Fruit fly (Drosophila melanogaster) whole organism, embryonic: ENCODE measurements around the gene sunz.
A peak's percentile ranks its signal among the peaks of the same experiment; 100 is the strongest.

ENCODE experiments used
- Aef1 ChIP-seq: fragments of 200-800 bp; sonication (Bioruptor generic); IDR thresholded peaks from 3 replicates; pipeline ENCODE4 v1.3.6; 2022; ENCODE audit warnings: missing biosample characterization, missing genetic modification characterization
- Antp ChIP-seq: fragments of 200-800 bp; sonication (Bioruptor generic); optimal IDR thresholded peaks from 3 replicates; lab custom pipeline; 2016; ENCODE audit warnings: missing biosample characterization, missing genetic modification characterization
- CG10147 ChIP-seq: fragments of 200-800 bp; sonication (Bioruptor generic); optimal IDR thresholded peaks from 2 replicates; lab custom pipeline; 2019; ENCODE audit warnings: missing biosample characterization, mild to moderate bottlenecking, missing genetic modification characterization, moderate library complexity
- CG10366 ChIP-seq: fragments of 200-800 bp; sonication (Bioruptor generic); IDR thresholded peaks from 2 replicates; pipeline ENCODE4 v1.3.6; 2022; ENCODE audit warnings: missing biosample characterization, missing genetic modification characterization
- CG10959 ChIP-seq: fragments of 200-800 bp; sonication (Bioruptor generic); IDR thresholded peaks from 2 replicates; pipeline ENCODE4 v1.3.6; 2022; ENCODE audit warnings: missing biosample characterization, missing genetic modification characterization
- CG12299 ChIP-seq: fragments of 200-800 bp; sonication (Bioruptor generic); optimal IDR thresholded peaks from 2 replicates; lab custom pipeline; 2018; ENCODE audit warnings: missing biosample characterization, mild to moderate bottlenecking, missing genetic modification characterization
- CG12391 ChIP-seq: fragments of 200-800 bp; sonication (Bioruptor generic); optimal IDR thresholded peaks from 3 replicates; lab custom pipeline; 2018; ENCODE audit warnings: missing biosample characterization, mild to moderate bottlenecking, missing genetic modification characterization, moderate library complexity
- CG12942 ChIP-seq: fragments of 200-800 bp; sonication (Bioruptor generic); optimal IDR thresholded peaks from 3 replicates; lab custom pipeline; 2016; ENCODE audit warnings: missing biosample characterization, missing genetic modification characterization
- CG15269 ChIP-seq: fragments of 200-800 bp; sonication (Bioruptor generic); optimal IDR thresholded peaks from 2 replicates; lab custom pipeline; 2018; ENCODE audit warnings: missing biosample characterization, mild to moderate bottlenecking, missing genetic modification characterization, moderate library complexity
- CG17328 ChIP-seq: fragments of 200-800 bp; sonication (Bioruptor generic); IDR thresholded peaks from 2 replicates; pipeline ENCODE4 v1.3.6; 2022; ENCODE audit warnings: missing biosample characterization, missing genetic modification characterization
- CG18011 ChIP-seq: fragments of 200-800 bp; sonication (Bioruptor generic); optimal IDR thresholded peaks from 2 replicates; lab custom pipeline; 2017; ENCODE audit warnings: missing biosample characterization, missing genetic modification characterization, mild to moderate bottlenecking, moderate library complexity, missing genotype
- CG2129 ChIP-seq: fragments of 200-800 bp; sonication (Bioruptor generic); IDR thresholded peaks from 2 replicates; pipeline ENCODE4 v1.3.6; 2022; ENCODE audit warnings: missing biosample characterization, missing genetic modification characterization; ENCODE audit not compliant: partially characterized antibody
- CG2199 ChIP-seq: fragments of 200-800 bp; sonication (Bioruptor generic); IDR thresholded peaks from 3 replicates; pipeline ENCODE4 v1.3.6; 2022; ENCODE audit warnings: missing biosample characterization, missing genetic modification characterization
- CG30020 ChIP-seq: fragments of 200-800 bp; optimal IDR thresholded peaks from 2 replicates; lab custom pipeline; 2019; ENCODE audit warnings: missing biosample characterization, mild to moderate bottlenecking, missing genetic modification characterization, moderate library complexity
- CG31224 ChIP-seq: fragments of 200-800 bp; sonication (Bioruptor generic); IDR thresholded peaks from 2 replicates; pipeline ENCODE4 v1.3.6; 2022; ENCODE audit warnings: missing biosample characterization, missing genetic modification characterization
- CG32532 ChIP-seq: fragments of 200-800 bp; sonication (Bioruptor generic); IDR thresholded peaks from 2 replicates; pipeline ENCODE4 v1.3.6; 2022; ENCODE audit warnings: missing biosample characterization, missing genetic modification characterization
- CG3407 ChIP-seq: fragments of 200-800 bp; sonication (Bioruptor generic); optimal IDR thresholded peaks from 2 replicates; lab custom pipeline; 2018; ENCODE audit warnings: missing biosample characterization, mild to moderate bottlenecking, missing genetic modification characterization
- CG6175 ChIP-seq: fragments of 200-800 bp; sonication (Bioruptor generic); IDR thresholded peaks from 3 replicates; pipeline ENCODE4 v1.3.6; 2022; ENCODE audit warnings: missing biosample characterization, missing genetic modification characterization
- CG7372 ChIP-seq: fragments of 200-800 bp; sonication (Bioruptor generic); IDR thresholded peaks from 2 replicates; pipeline ENCODE4 v1.3.6; 2022; ENCODE audit warnings: missing biosample characterization, missing genetic modification characterization
- CG7987 ChIP-seq: fragments of 200-800 bp; sonication (Bioruptor generic); optimal IDR thresholded peaks from 2 replicates; lab custom pipeline; 2018; ENCODE audit warnings: missing biosample characterization, mild to moderate bottlenecking, missing genetic modification characterization, moderate library complexity
- CG9437 ChIP-seq: fragments of 200-800 bp; sonication (Bioruptor generic); optimal IDR thresholded peaks from 2 replicates; lab custom pipeline; 2018; ENCODE audit warnings: missing biosample characterization, mild to moderate bottlenecking, missing genetic modification characterization
- CG9797 ChIP-seq: fragments of 200-800 bp; sonication (Bioruptor generic); optimal IDR thresholded peaks from 3 replicates; lab custom pipeline; 2018; ENCODE audit warnings: missing biosample characterization, mild to moderate bottlenecking, missing genetic modification characterization
- D19A ChIP-seq: fragments of 200-800 bp; optimal IDR thresholded peaks from 3 replicates; lab custom pipeline; 2019; ENCODE audit warnings: missing biosample characterization, mild to moderate bottlenecking, missing genetic modification characterization, moderate library complexity
- Eip74EF ChIP-seq, 2 experiments: fragments of 200-800 bp in 1 of 2; fragments of >200 bp in 1 of 2; sonication (Bioruptor generic) in 1 of 2; optimal IDR thresholded peaks; 2 replicates each; lab custom pipeline; 2017 to 2019; ENCODE audit warnings: missing biosample characterization in 2 of 2, missing genetic modification characterization in 2 of 2, mild to moderate bottlenecking in 1 of 2, moderate library complexity in 1 of 2
- Ets65A ChIP-seq: fragments of 200-800 bp; sonication (Bioruptor generic); peaks from one replicate; lab custom pipeline; 2016; ENCODE audit warnings: missing biosample characterization, missing genetic modification characterization
- H2.0 ChIP-seq: fragments of 200-800 bp; sonication (Bioruptor generic); IDR thresholded peaks from 2 replicates; pipeline ENCODE4 v1.3.6; 2022; ENCODE audit warnings: missing biosample characterization, missing genetic modification characterization
- Jarid2 ChIP-seq: fragments of 200-800 bp; sonication (Bioruptor generic); optimal IDR thresholded peaks from 3 replicates; lab custom pipeline; 2017; ENCODE audit warnings: mild to moderate bottlenecking, missing biosample characterization, missing genetic modification reagents, missing genetic modification characterization
- Max ChIP-seq: fragments of 200-800 bp; sonication (Bioruptor generic); optimal IDR thresholded peaks from 2 replicates; lab custom pipeline; 2016; ENCODE audit warnings: missing biosample characterization, mild to moderate bottlenecking, missing genetic modification characterization
- NC2α ChIP-seq: fragments of 200-800 bp; sonication (Bioruptor generic); optimal IDR thresholded peaks from 2 replicates; lab custom pipeline; 2016; ENCODE audit warnings: missing biosample characterization, missing genetic modification characterization
- Nf-YA ChIP-seq: fragments of 200-800 bp; sonication (Bioruptor generic); IDR thresholded peaks from 2 replicates; pipeline ENCODE4 v1.3.6; 2022; ENCODE audit warnings: missing biosample characterization, missing genetic modification characterization
- Nf-YB ChIP-seq: fragments of 200-800 bp; sonication (Bioruptor generic); optimal IDR thresholded peaks from 3 replicates; lab custom pipeline; 2019; ENCODE audit warnings: missing biosample characterization, mild to moderate bottlenecking, missing genetic modification characterization, moderate library complexity
- NfI ChIP-seq: fragments of 200-800 bp; sonication (Bioruptor generic); optimal IDR thresholded peaks from 3 replicates; lab custom pipeline; 2018; ENCODE audit warnings: missing biosample characterization, mild to moderate bottlenecking, missing genetic modification characterization, moderate library complexity
- Ssrp ChIP-seq: fragments of 200-800 bp; sonication (Bioruptor generic); optimal IDR thresholded peaks from 2 replicates; lab custom pipeline; 2018; ENCODE audit warnings: missing biosample characterization, mild to moderate bottlenecking, missing genetic modification characterization, moderate library complexity
- aop ChIP-seq: fragments of 200-800 bp; sonication (Bioruptor generic); IDR thresholded peaks from 2 replicates; pipeline ENCODE4 v1.3.6; 2022; ENCODE audit warnings: missing biosample characterization, missing genetic modification characterization
- bbx ChIP-seq: fragments of 200-800 bp; sonication (Bioruptor generic); IDR thresholded peaks from 2 replicates; pipeline ENCODE4 v1.3.6; 2022; ENCODE audit warnings: missing biosample characterization, missing genetic modification characterization; ENCODE audit not compliant: partially characterized antibody
- bigmax ChIP-seq: fragments of 200-800 bp; sonication (Bioruptor generic); optimal IDR thresholded peaks from 2 replicates; lab custom pipeline; 2018; ENCODE audit warnings: missing biosample characterization, mild to moderate bottlenecking, missing genetic modification characterization
- br ChIP-seq: fragments of >200 bp; optimal IDR thresholded peaks from 2 replicates; lab custom pipeline; 2017
- chn ChIP-seq: fragments of 200-800 bp; sonication (Bioruptor generic); optimal IDR thresholded peaks from 2 replicates; lab custom pipeline; 2016; ENCODE audit warnings: missing biosample characterization, missing genetic modification characterization
- disco-r ChIP-seq: fragments of 200-800 bp; sonication (Bioruptor generic); optimal IDR thresholded peaks from 2 replicates; lab custom pipeline; 2016; ENCODE audit warnings: missing biosample characterization, missing genetic modification characterization
- eyg ChIP-seq: fragments of 200-800 bp; sonication (Bioruptor generic); optimal IDR thresholded peaks from 3 replicates; lab custom pipeline; 2016; ENCODE audit warnings: missing biosample characterization, missing genetic modification characterization
- fd3F ChIP-seq: fragments of 200-800 bp; sonication (Bioruptor generic); optimal IDR thresholded peaks from 2 replicates; lab custom pipeline; 2018; ENCODE audit warnings: missing biosample characterization, mild to moderate bottlenecking, missing genetic modification characterization, moderate library complexity
- gce ChIP-seq: fragments of 200-800 bp; sonication (Bioruptor generic); IDR thresholded peaks from 3 replicates; pipeline ENCODE4 v1.3.6; 2022; ENCODE audit warnings: missing biosample characterization, missing genetic modification characterization
- org-1 ChIP-seq: fragments of 200-800 bp; sonication (Bioruptor generic); optimal IDR thresholded peaks from 2 replicates; lab custom pipeline; 2017; ENCODE audit warnings: missing biosample characterization, missing genetic modification characterization
- scrt ChIP-seq: fragments of 200-800 bp; sonication (Bioruptor generic); optimal IDR thresholded peaks from 2 replicates; lab custom pipeline; 2018; ENCODE audit warnings: missing biosample characterization, mild to moderate bottlenecking, missing genetic modification characterization, moderate library complexity
- sd ChIP-seq: fragments of 200-800 bp; sonication (Bioruptor generic); optimal IDR thresholded peaks from 3 replicates; lab custom pipeline; 2018; ENCODE audit warnings: missing biosample characterization, mild to moderate bottlenecking, missing genetic modification characterization, moderate library complexity
- sna ChIP-seq: fragments of 200-800 bp; sonication (Bioruptor generic); IDR thresholded peaks from 2 replicates; pipeline ENCODE4 v1.3.6; 2022; ENCODE audit warnings: missing biosample characterization, missing genetic modification characterization; ENCODE audit not compliant: partially characterized antibody
- sob ChIP-seq: fragments of 200-800 bp; sonication (Bioruptor generic); IDR thresholded peaks from 2 replicates; pipeline ENCODE4 v1.3.6; 2022; ENCODE audit warnings: missing biosample characterization, missing genetic modification characterization
- tna ChIP-seq: fragments of 200-800 bp; sonication (Bioruptor generic); IDR thresholded peaks from 2 replicates; pipeline ENCODE4 v1.3.6; 2022; ENCODE audit warnings: missing biosample characterization, missing genetic modification characterization; ENCODE audit not compliant: partially characterized antibody
- trh ChIP-seq: fragments of 200-800 bp; sonication (Bioruptor generic); optimal IDR thresholded peaks from 2 replicates; lab custom pipeline; 2016; ENCODE audit warnings: missing biosample characterization, missing genetic modification characterization
- vfl ChIP-seq: fragments of 200-800 bp; sonication (Bioruptor generic); optimal IDR thresholded peaks from 2 replicates; lab custom pipeline; 2016; ENCODE audit warnings: missing biosample characterization, missing genetic modification characterization

The sunz gene

DNA sequence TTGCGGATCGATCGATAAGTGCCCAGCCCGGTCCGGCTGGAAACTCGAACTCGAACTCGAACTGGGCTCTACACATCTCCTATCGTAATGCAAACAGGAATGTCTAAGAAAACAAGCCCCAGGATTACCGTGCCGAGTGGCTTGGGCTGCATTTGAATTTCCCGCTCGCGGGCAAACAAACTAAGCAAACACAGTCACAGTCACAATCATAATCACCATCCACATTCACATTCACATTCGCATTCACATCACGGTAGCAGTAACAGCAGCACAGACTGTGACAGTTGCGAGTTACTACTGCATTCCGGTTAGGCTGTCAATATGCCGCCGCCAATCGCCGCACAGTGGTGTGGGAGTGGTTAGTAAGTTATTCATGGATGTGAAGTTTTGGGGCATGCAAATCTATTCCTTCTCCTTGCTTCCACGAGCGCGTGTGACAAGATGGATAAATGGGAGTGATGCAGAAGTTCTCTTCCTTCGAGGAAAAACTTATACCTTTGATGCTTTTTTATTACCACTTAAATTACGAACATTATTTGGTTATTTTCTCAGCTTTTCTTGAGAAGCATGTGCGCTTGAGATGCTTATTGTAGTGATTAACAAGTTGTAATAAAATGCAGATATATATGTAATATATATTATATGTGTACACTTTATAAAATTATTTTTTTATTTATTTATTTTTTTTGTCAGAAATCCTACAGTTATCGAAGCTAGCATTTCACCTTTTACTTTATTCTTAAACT is 34.6 kb downstream of the sunz start (continued):
- TF ChIP-seq scrt (GFP tag; lab: Kevin White, UChicago) (no peak), chn (no peak), CG7372 (no peak), tna (GFP tag; lab: Robert Waterston, UW) (no peak; the same call in 1 of the 2 replicates), org-1 (GFP tag; lab: Kevin White, UChicago) (peak; percentile 13), NfI (GFP tag; lab: Kevin White, UChicago) (no peak), Max (GFP tag; lab: Kevin White, UChicago) (no peak), CG32532 (GFP tag; lab: Robert Waterston, UW) (no peak), sna (GFP tag; lab: Robert Waterston, UW) (no peak), CG10366 (GFP tag; lab: Robert Waterston, UW) (no peak), NC2α (GFP tag; lab: Kevin White, UChicago) (no peak), CG12942 (GFP tag; lab: Kevin White, UChicago) (peak; percentile 5), CG2129 (GFP tag; lab: Robert Waterston, UW) (no peak), CG31224 (GFP tag; lab: Robert Waterston, UW) (no peak), bigmax (GFP tag; lab: Kevin White, UChicago) (no peak), sd (tag; lab: Kevin White, UChicago) (no peak), eyg (no peak), gce (0 out of 3 replicates have a peak, but pooled peaks have one; percentile 27), Nf-YB (GFP tag; lab: Kevin White, UChicago) (no peak), trh (GFP tag; lab: Kevin White, UChicago) (no peak), CG7987 (GFP tag; lab: Kevin White, UChicago) (no peak), CG15269 (tag; lab: Kevin White, UChicago) (no peak), CG3407 (GFP tag; lab: Kevin White, UChicago) (no peak), sob (GFP tag; lab: Robert Waterston, UW) (no peak), CG6175 (no peak), fd3F (GFP tag; lab: Kevin White, UChicago) (no peak), disco-r (GFP tag; lab: Kevin White, UChicago) (no peak), CG30020 (tag; lab: Kevin White, UChicago) (no peak), H2.0 (GFP tag; lab: Robert Waterston, UW) (no peak), CG9437 (GFP tag; lab: Kevin White, UChicago) (peak; percentile 45), Nf-YA (no peak), aop (GFP tag; lab: Robert Waterston, UW) (no peak), Jarid2 (no peak), CG18011 (GFP tag; lab: Kevin White, UChicago) (no peak), CG2199 (no peak), bbx (no peak), CG10147 (no peak), vfl (GFP tag; lab: Kevin White, UChicago) (no peak), br (lab: Kevin White, UChicago) (no peak), Ets65A (GFP tag; lab: Kevin White, UChicago) (no peak), CG12299 (tag; lab: Kevin White, UChicago) (no peak), CG9797 (GFP tag; lab: Kevin White, UChicago) (no peak), Antp (no peak), Eip74EF (GFP tag; optimal IDR thresholded peaks at IDR 0.05; lab: Kevin White, UChicago) (no peak), Ssrp (tag; lab: Kevin White, UChicago) (peak; percentile 31), CG12391 (no peak), D19A (tag; lab: Kevin White, UChicago) (peak; percentile 16), CG10959 (GFP tag; lab: Robert Waterston, UW) (0 out of 2 replicates have a peak, but pooled peaks have one; percentile 42), Aef1 (GFP tag; lab: Robert Waterston, UW) (no peak), CG17328 (0 out of 2 replicates have a peak, but pooled peaks have one; percentile 7)
